In genomic region chr2L:16275809-16276178, dm6 we compare ENCODE assay signal across 7 fruit fly cellular contexts.
TF ChIP-seq lines count a peak whose summit lies in the region.

No protein-coding gene starts in this region.

- peak; percentile 57 to 81 for TF ChIP-seq CTCF in S2 (optimal IDR thresholded peaks at IDR 0.05; lab: Kevin White, UChicago)
- peak; percentile 90 for TF ChIP-seq CTCF in whole organism, embryonic (GFP tag; optimal IDR thresholded peaks at IDR 0.05; lab: Kevin White, UChicago)

TF ChIP-seq in whole organism, 6 proteins besides CTCF, POLR2A, EP300 and RAD21:
- no peak for TF ChIP-seq usp (GFP tag; optimal IDR thresholded peaks at IDR 0.05; lab: Kevin White, UChicago)
- peak; percentile 53 to 57 for TF ChIP-seq EcR (GFP tag; optimal IDR thresholded peaks at IDR 0.05; lab: Kevin White, UChicago)

TF ChIP-seq in whole organism, adult, 20 proteins besides CTCF, POLR2A, EP300 and RAD21:
- no peak for TF ChIP-seq cnc (optimal IDR thresholded peaks at IDR 0.05; lab: Kevin White, UChicago)
- TF ChIP-seq CG7101 (tag; optimal IDR thresholded peaks at IDR 0.05; lab: Kevin White, UChicago): peak; percentile 26
- no peak for TF ChIP-seq CG33017 (tag; optimal IDR thresholded peaks at IDR 0.05; lab: Kevin White, UChicago)
- TF ChIP-seq CG5204 (GFP tag; optimal IDR thresholded peaks at IDR 0.05; lab: Kevin White, UChicago): peak; percentile 31
- TF ChIP-seq CG14711 (tag; optimal IDR thresholded peaks at IDR 0.05; lab: Kevin White, UChicago): peak; percentile 2
- peak; percentile 30 for TF ChIP-seq Clk (GFP tag; optimal IDR thresholded peaks at IDR 0.05; lab: Kevin White, UChicago)
- peak; percentile 30 for TF ChIP-seq CG11617 (GFP tag; optimal IDR thresholded peaks at IDR 0.05; lab: Kevin White, UChicago)
- TF ChIP-seq pad (GFP tag; optimal IDR thresholded peaks at IDR 0.05; lab: Kevin White, UChicago): peak; percentile 15
- TF ChIP-seq tj (GFP tag; optimal IDR thresholded peaks at IDR 0.05; lab: Kevin White, UChicago): peak; percentile 24
- TF ChIP-seq CG7045 (GFP tag; optimal IDR thresholded peaks at IDR 0.05; lab: Kevin White, UChicago): peak; percentile 7

TF ChIP-seq in whole organism, embryonic, 481 proteins besides CTCF, POLR2A, EP300 and RAD21 (continues in another document):
- TF ChIP-seq slou (GFP tag; optimal IDR thresholded peaks at IDR 0.05; lab: Kevin White, UChicago) (no peak), CG2120 (GFP tag; optimal IDR thresholded peaks at IDR 0.05; lab: Kevin White, UChicago) (peak; percentile 72), insv (GFP tag; optimal IDR thresholded peaks at IDR 0.05; lab: Kevin White, UChicago) (no peak), nau (GFP tag; optimal IDR thresholded peaks at IDR 0.05; lab: Kevin White, UChicago) (peak; percentile 20), ttk (GFP tag; IDR thresholded peaks at IDR 0.05; lab: Robert Waterston, UW) (0 out of 2 replicates have a peak, but pooled peaks have one; percentile 43), CG11695 (GFP tag; IDR thresholded peaks at IDR 0.05; lab: Robert Waterston, UW) (0 out of 3 replicates have a peak, but pooled peaks have one; percentile 51), CG11723 (GFP tag; optimal IDR thresholded peaks at IDR 0.05; lab: Kevin White, UChicago) (peak; percentile 22), CG8478 (optimal IDR thresholded peaks at IDR 0.05; lab: Kevin White, UChicago) (no peak), Atf6 (GFP tag; IDR thresholded peaks at IDR 0.05; lab: Robert Waterston, UW) (peak; percentile 62; the same call in 1 of the 2 replicates), Ravus (GFP tag; IDR thresholded peaks at IDR 0.05; lab: Robert Waterston, UW) (no peak), CG9817 (tag; optimal IDR thresholded peaks at IDR 0.05; lab: Kevin White, UChicago) (peak; percentile 36), scrt (GFP tag; optimal IDR thresholded peaks at IDR 0.05; lab: Kevin White, UChicago) (peak; percentile 50), Rfx (GFP tag; IDR thresholded peaks at IDR 0.05; lab: Robert Waterston, UW) (peak; percentile 57; the same call in 1 of the 2 replicates), Bteb2 (GFP tag; optimal IDR thresholded peaks at IDR 0.05; lab: Kevin White, UChicago) (peak; percentile 2), CG10366 (GFP tag; IDR thresholded peaks at IDR 0.05; lab: Robert Waterston, UW) (peak; percentile 35), crc (GFP tag; optimal IDR thresholded peaks at IDR 0.05; lab: Kevin White, UChicago) (no peak), CG2678 (tag; optimal IDR thresholded peaks at IDR 0.05; lab: Kevin White, UChicago) (peak; percentile 75), stc (GFP tag; IDR thresholded peaks at IDR 0.05; lab: Robert Waterston, UW) (0 out of 2 replicates have a peak, but pooled peaks have one; percentile 8)

TF ChIP-seq in whole organism, prepupa, 60 proteins besides CTCF, POLR2A, EP300 and RAD21 (continues in another document):
- TF ChIP-seq fd59A (GFP tag; optimal IDR thresholded peaks at IDR 0.05; lab: Kevin White, UChicago) (no peak), CG6808 (GFP tag; optimal IDR thresholded peaks at IDR 0.05; lab: Kevin White, UChicago) (peak; percentile 18), Met (GFP tag; optimal IDR thresholded peaks at IDR 0.05; lab: Kevin White, UChicago) (peak; percentile 47), CG34406 (GFP tag; optimal IDR thresholded peaks at IDR 0.05; lab: Kevin White, UChicago) (peak; percentile 39), CG8119 (GFP tag; IDR thresholded peaks at IDR 0.05; lab: Robert Waterston, UW) (peak; percentile 81; the same call in 2 of the 3 replicates), cyc (GFP tag; optimal IDR thresholded peaks at IDR 0.05; lab: Kevin White, UChicago) (peak; percentile 11), CG3032 (tag; optimal IDR thresholded peaks at IDR 0.05; lab: Kevin White, UChicago) (peak; percentile 15), achi (GFP tag; optimal IDR thresholded peaks at IDR 0.05; lab: Kevin White, UChicago) (peak; percentile 43), Ets21C (GFP tag; optimal IDR thresholded peaks at IDR 0.05; lab: Kevin White, UChicago) (no peak), esn (GFP tag; optimal IDR thresholded peaks at IDR 0.05; lab: Kevin White, UChicago) (peak; percentile 53), acj6 (GFP tag; optimal IDR thresholded peaks at IDR 0.05; lab: Kevin White, UChicago) (peak; percentile 40), CG11762 (GFP tag; optimal IDR thresholded peaks at IDR 0.05; lab: Kevin White, UChicago; ENCODE audit: insufficient read depth) (peak; percentile 14), spab (GFP tag; optimal IDR thresholded peaks at IDR 0.05; lab: Kevin White, UChicago) (peak; percentile 23), salr (GFP tag; optimal IDR thresholded peaks at IDR 0.05; lab: Kevin White, UChicago) (peak in 1 of 2 experiments; percentile 2), dsx (GFP tag; optimal IDR thresholded peaks at IDR 0.05; lab: Kevin White, UChicago; ENCODE audit: poor library complexity, severe bottlenecking) (peak; percentile 31), CG16779 (tag; optimal IDR thresholded peaks at IDR 0.05; lab: Kevin White, UChicago) (peak; percentile 36), Ets96B (tag; optimal IDR thresholded peaks at IDR 0.05; lab: Kevin White, UChicago) (peak; percentile 62), Eip75B (GFP tag; optimal IDR thresholded peaks at IDR 0.05; lab: Kevin White, UChicago) (peak; percentile 47), Sox14 (GFP tag; optimal IDR thresholded peaks at IDR 0.05; lab: Kevin White, UChicago) (peak; percentile 23)

TF ChIP-seq in whole organism, pupa, 21 proteins besides CTCF, POLR2A, EP300 and RAD21:
- TF ChIP-seq CG34367 (tag; optimal IDR thresholded peaks at IDR 0.05; lab: Kevin White, UChicago) (peak; percentile 7), D1 (tag; optimal IDR thresholded peaks at IDR 0.05; lab: Kevin White, UChicago) (no peak), CG8301 (tag; optimal IDR thresholded peaks at IDR 0.05; lab: Kevin White, UChicago) (peak; percentile 71), Pif1B (GFP tag; optimal IDR thresholded peaks at IDR 0.05; lab: Kevin White, UChicago) (peak; percentile 34), fd96Ca (GFP tag; IDR thresholded peaks at IDR 0.05; lab: Robert Waterston, UW) (peak; percentile 65; the same call in 2 of the 3 replicates), gl (tag; optimal IDR thresholded peaks at IDR 0.05; lab: Kevin White, UChicago) (no peak), Pif1A (GFP tag; optimal IDR thresholded peaks at IDR 0.05; lab: Kevin White, UChicago) (peak; percentile 68), EcR (GFP tag; optimal IDR thresholded peaks at IDR 0.05; lab: Kevin White, UChicago) (peak; percentile 89), CG9948 (tag; optimal IDR thresholded peaks at IDR 0.05; lab: Kevin White, UChicago) (peak; percentile 49), CG13204 (GFP tag; optimal IDR thresholded peaks at IDR 0.05; lab: Kevin White, UChicago) (no peak), CG17806 (tag; optimal IDR thresholded peaks at IDR 0.05; lab: Kevin White, UChicago) (peak; percentile 51), rn (GFP tag; IDR thresholded peaks at IDR 0.05; lab: Robert Waterston, UW) (0 out of 2 replicates have a peak, but pooled peaks have one; percentile 40), CG32121 (GFP tag; IDR thresholded peaks at IDR 0.05; lab: Robert Waterston, UW) (peak; percentile 79; the same call in 1 of the 2 replicates), CG8159 (tag; optimal IDR thresholded peaks at IDR 0.05; lab: Kevin White, UChicago) (peak; percentile 67), CG15710 (tag; optimal IDR thresholded peaks at IDR 0.05; lab: Kevin White, UChicago) (peak; percentile 32), Ets98B (GFP tag; IDR thresholded peaks at IDR 0.05; lab: Robert Waterston, UW) (peak; percentile 66), CG14655 (GFP tag; optimal IDR thresholded peaks at IDR 0.05; lab: Kevin White, UChicago) (peak; percentile 71), CG10348 (GFP tag; IDR thresholded peaks at IDR 0.05; lab: Robert Waterston, UW) (no peak; the same call in 1 of the 2 replicates), CG4496 (GFP tag; IDR thresholded peaks at IDR 0.05; lab: Robert Waterston, UW) (peak; percentile 82), CG12605 (GFP tag; IDR thresholded peaks at IDR 0.05; lab: Robert Waterston, UW) (no peak), Snoo (tag; optimal IDR thresholded peaks at IDR 0.05; lab: Kevin White, UChicago) (peak; percentile 15)

TF ChIP-seq in whole organism, wandering third instar larva, 38 proteins besides CTCF, POLR2A, EP300 and RAD21 (continues in another document):
- TF ChIP-seq jim (GFP tag; optimal IDR thresholded peaks at IDR 0.05; lab: Kevin White, UChicago) (no peak), dmrt93B (GFP tag; optimal IDR thresholded peaks at IDR 0.05; lab: Kevin White, UChicago) (no peak), Hr78 (GFP tag; optimal IDR thresholded peaks at IDR 0.05; lab: Kevin White, UChicago) (no peak), fru (GFP tag; optimal IDR thresholded peaks at IDR 0.05; lab: Kevin White, UChicago) (peak; percentile 12), br (GFP tag; optimal IDR thresholded peaks at IDR 0.05; lab: Kevin White, UChicago) (peak; percentile 4), dl (GFP tag; optimal IDR thresholded peaks at IDR 0.05; lab: Kevin White, UChicago; ENCODE audit: insufficient read depth in 1 of 2, partially characterized antibody in 2 of 2) (no peak), pan (optimal IDR thresholded peaks at IDR 0.05; lab: Kevin White, UChicago) (no peak), lola (GFP tag; optimal IDR thresholded peaks at IDR 0.05; lab: Kevin White, UChicago) (no peak), Hr83 (GFP tag; optimal IDR thresholded peaks at IDR 0.05; lab: Kevin White, UChicago; ENCODE audit: poor library complexity, severe bottlenecking) (no peak), tai (GFP tag; optimal IDR thresholded peaks at IDR 0.05; lab: Kevin White, UChicago) (no peak), Rel (GFP tag; optimal IDR thresholded peaks at IDR 0.05; lab: Kevin White, UChicago) (no peak), Rel (tag; optimal IDR thresholded peaks at IDR 0.05; lab: Kevin White, UChicago) (no peak), Sp1 (GFP tag; optimal IDR thresholded peaks at IDR 0.05; lab: Kevin White, UChicago) (peak; percentile 8), CG32264 (GFP tag; optimal IDR thresholded peaks at IDR 0.05; lab: Kevin White, UChicago) (no peak), Myc (optimal IDR thresholded peaks at IDR 0.05; lab: Kevin White, UChicago) (no peak), Vsx2 (GFP tag; optimal IDR thresholded peaks at IDR 0.05; lab: Kevin White, UChicago; ENCODE audit: partially characterized antibody) (no peak), Abd-B (GFP tag; optimal IDR thresholded peaks at IDR 0.05; lab: Kevin White, UChicago) (no peak), HLH106 (tag; optimal IDR thresholded peaks at IDR 0.05; lab: Kevin White, UChicago) (peak; percentile 8), CG9705 (GFP tag; optimal IDR thresholded peaks at IDR 0.05; lab: Kevin White, UChicago) (no peak), h (GFP tag; optimal IDR thresholded peaks at IDR 0.05; lab: Kevin White, UChicago) (peak; percentile 21), psq (GFP tag; optimal IDR thresholded peaks at IDR 0.05; lab: Kevin White, UChicago) (no peak), Dfd (GFP tag; optimal IDR thresholded peaks at IDR 0.05; lab: Kevin White, UChicago) (no peak), CrebA (GFP tag; optimal IDR thresholded peaks at IDR 0.05; lab: Kevin White, UChicago; ENCODE audit: borderline replicate concordance) (no peak), dsf (GFP tag; optimal IDR thresholded peaks at IDR 0.05; lab: Kevin White, UChicago; ENCODE audit: borderline replicate concordance) (no peak), sv (GFP tag; optimal IDR thresholded peaks at IDR 0.05; lab: Kevin White, UChicago) (peak; percentile 20)
